Fruit fly (Drosophila melanogaster) whole organism, wandering third instar larva: ENCODE data around the gene RpL23A.
A peak's percentile ranks its signal among the peaks of the same experiment; 100 is the strongest.

Source experiments
- GATAd ChIP-seq: sonication (Bioruptor generic); optimal IDR thresholded peaks from 2 replicates; lab custom pipeline; 2016; ENCODE audit warnings: missing biosample characterization, missing genetic modification characterization
- Hr78 ChIP-seq: fragments of >200 bp; optimal IDR thresholded peaks from 2 replicates; lab custom pipeline; 2017; ENCODE audit warnings: missing biosample characterization, missing genetic modification characterization
- OdsH ChIP-seq: fragments of 200-800 bp; sonication (Bioruptor generic); optimal IDR thresholded peaks from 2 replicates; lab custom pipeline; 2016; ENCODE audit warnings: missing biosample characterization, mild to moderate bottlenecking, missing genetic modification characterization
- Vsx2 ChIP-seq: fragments of 200-300, 225-300 bp; sonication (Bioruptor generic); optimal IDR thresholded peaks from 2 replicates; lab custom pipeline; 2018; ENCODE audit warnings: missing biosample characterization, missing genetic modification characterization; ENCODE audit not compliant: partially characterized antibody
- ey ChIP-seq: fragments of 200-800 bp; sonication (Bioruptor generic); optimal IDR thresholded peaks from 2 replicates; lab custom pipeline; 2016; ENCODE audit warnings: missing biosample characterization, missing genetic modification characterization
- fru ChIP-seq: fragments of 200-800 bp; sonication (Bioruptor generic); optimal IDR thresholded peaks from 3 replicates; lab custom pipeline; 2016; ENCODE audit warnings: missing biosample characterization, mild to moderate bottlenecking, missing genetic modification characterization
- pan ChIP-seq: fragments of >200 bp; optimal IDR thresholded peaks from 2 replicates; lab custom pipeline; 2017
- sage ChIP-seq: fragments of 200-800 bp; sonication (Bioruptor generic); optimal IDR thresholded peaks from 2 replicates; lab custom pipeline; 2016; ENCODE audit warnings: missing biosample characterization, mild to moderate bottlenecking, missing genetic modification characterization
- tai ChIP-seq: sonication (Bioruptor generic); optimal IDR thresholded peaks from 2 replicates; lab custom pipeline; 2016; ENCODE audit warnings: missing biosample characterization, missing genetic modification characterization
- usp ChIP-seq: fragments of >200 bp; optimal IDR thresholded peaks from 2 replicates; lab custom pipeline; 2017; ENCODE audit warnings: missing biosample characterization, missing genetic modification characterization

- TF ChIP-seq fru (GFP tag; lab: Kevin White, UChicago) (peak; percentile 95), usp (GFP tag; lab: Kevin White, UChicago) (no peak), pan (lab: Kevin White, UChicago) (no peak), tai (GFP tag; lab: Kevin White, UChicago) (no peak), Hr78 (GFP tag; lab: Kevin White, UChicago) (no peak), GATAd (GFP tag; lab: Kevin White, UChicago) (peak; percentile 78), ey (GFP tag; lab: Kevin White, UChicago) (peak; percentile 95), OdsH (GFP tag; lab: Kevin White, UChicago) (peak; percentile 97), Vsx2 (GFP tag; lab: Kevin White, UChicago) (no peak), sage (GFP tag; lab: Kevin White, UChicago) (no peak)
Measured at dm6 chr3L:1644920-1645567, 23.4 kb downstream of the RpL23A start, which contains the start of the genes alphaCOP and CG13919.
